Fruit fly (Drosophila melanogaster) whole organism, embryonic: Measurements from ENCODE around the gene CG6843.

Experiments used
- Asciz ChIP-seq: fragments of 200-800 bp; sonication (Bioruptor generic); optimal IDR thresholded peaks from 2 replicates; lab custom pipeline; 2017; ENCODE audit warnings: missing biosample characterization, mild to moderate bottlenecking, missing genetic modification characterization, missing genetic modification reagents
- CG10267 ChIP-seq: fragments of 200-800 bp; sonication (Bioruptor generic); optimal IDR thresholded peaks from 2 replicates; lab custom pipeline; 2018; ENCODE audit warnings: missing biosample characterization, mild to moderate bottlenecking, missing genetic modification characterization, moderate library complexity
- CG11504 ChIP-seq: fragments of 200-800 bp; sonication (Bioruptor generic); optimal IDR thresholded peaks from 3 replicates; lab custom pipeline; 2019; ENCODE audit warnings: missing biosample characterization, mild to moderate bottlenecking, missing genetic modification characterization, moderate library complexity
- CG13424 ChIP-seq: fragments of 200-800 bp; sonication (Bioruptor generic); optimal IDR thresholded peaks from 2 replicates; lab custom pipeline; 2019; ENCODE audit warnings: missing biosample characterization, mild to moderate bottlenecking, missing genetic modification characterization, moderate library complexity
- CG14710 ChIP-seq: fragments of 200-800 bp; sonication (Bioruptor generic); optimal IDR thresholded peaks from 3 replicates; lab custom pipeline; 2019; ENCODE audit warnings: missing biosample characterization, mild to moderate bottlenecking, missing genetic modification characterization, moderate library complexity
- CG16779 ChIP-seq: fragments of 200-800 bp; sonication (Bioruptor generic); IDR thresholded peaks from 2 replicates; pipeline ENCODE4 v1.3.6; 2022; ENCODE audit warnings: missing biosample characterization, missing genetic modification characterization
- CG17802 ChIP-seq: fragments of 200-800 bp; sonication (Bioruptor generic); optimal IDR thresholded peaks from 2 replicates; lab custom pipeline; 2018; ENCODE audit warnings: missing biosample characterization, mild to moderate bottlenecking, missing genetic modification characterization, moderate library complexity
- CG17912 ChIP-seq: fragments of 200-800 bp; sonication (Bioruptor generic); optimal IDR thresholded peaks from 2 replicates; lab custom pipeline; 2018; ENCODE audit warnings: missing biosample characterization, mild to moderate bottlenecking, missing genetic modification characterization
- CG1792 ChIP-seq: fragments of 200-800 bp; sonication (Bioruptor generic); optimal IDR thresholded peaks from 2 replicates; lab custom pipeline; 2016; ENCODE audit warnings: missing biosample characterization, missing genetic modification characterization
- CG30020 ChIP-seq: fragments of 200-800 bp; optimal IDR thresholded peaks from 2 replicates; lab custom pipeline; 2019; ENCODE audit warnings: missing biosample characterization, mild to moderate bottlenecking, missing genetic modification characterization, moderate library complexity
- CG32532 ChIP-seq: fragments of 200-800 bp; sonication (Bioruptor generic); IDR thresholded peaks from 2 replicates; pipeline ENCODE4 v1.3.6; 2022; ENCODE audit warnings: missing biosample characterization, missing genetic modification characterization
- CG4617 ChIP-seq: fragments of 200-800 bp; sonication (Bioruptor generic); optimal IDR thresholded peaks from 3 replicates; lab custom pipeline; 2016; ENCODE audit warnings: missing biosample characterization, missing genetic modification characterization, borderline replicate concordance
- CG7357 ChIP-seq: fragments of 200-800 bp; sonication (Bioruptor generic); IDR thresholded peaks from 3 replicates; pipeline ENCODE4 v1.3.6; 2022; ENCODE audit warnings: missing biosample characterization, missing genetic modification characterization
- CG7556 ChIP-seq: fragments of 200-800 bp; sonication (Bioruptor generic); optimal IDR thresholded peaks from 2 replicates; lab custom pipeline; 2017; ENCODE audit warnings: missing biosample characterization, mild to moderate bottlenecking, missing genetic modification characterization
- CG7745 ChIP-seq: fragments of 200-800 bp; sonication (Bioruptor generic); optimal IDR thresholded peaks from 2 replicates; lab custom pipeline; 2018; ENCODE audit warnings: missing biosample characterization, mild to moderate bottlenecking, missing genetic modification characterization, moderate library complexity
- CG9215 ChIP-seq: fragments of 200-800 bp; sonication (Bioruptor generic); IDR thresholded peaks from 2 replicates; pipeline ENCODE4 v1.3.6; 2022; ENCODE audit warnings: missing biosample characterization, missing genetic modification characterization
- CG9437 ChIP-seq: fragments of 200-800 bp; sonication (Bioruptor generic); optimal IDR thresholded peaks from 2 replicates; lab custom pipeline; 2018; ENCODE audit warnings: missing biosample characterization, mild to moderate bottlenecking, missing genetic modification characterization
- CHES-1-like ChIP-seq: fragments of 200-800 bp; sonication (Bioruptor generic); optimal IDR thresholded peaks from 2 replicates; lab custom pipeline; 2016; ENCODE audit warnings: missing biosample characterization, missing genetic modification characterization
- Deaf1 ChIP-seq: fragments of 200-800 bp; optimal IDR thresholded peaks from 3 replicates; lab custom pipeline; 2019; ENCODE audit warnings: missing biosample characterization, mild to moderate bottlenecking, missing genetic modification characterization, moderate library complexity
- Drgx ChIP-seq: fragments of 200-800 bp; sonication (Bioruptor generic); IDR thresholded peaks from 2 replicates; pipeline ENCODE4 v1.3.6; 2022; ENCODE audit warnings: missing biosample characterization, missing genetic modification characterization
- GATAe ChIP-seq: fragments of 200-800 bp; sonication (Bioruptor generic); conservative IDR thresholded peaks from 2 replicates; pipeline ENCODE4 v1.3.6; 2022; ENCODE audit warnings: missing biosample characterization, missing genetic modification characterization
- Hr51 ChIP-seq, 2 experiments: fragments of 200-800 bp; sonication (Bioruptor generic); optimal IDR thresholded peaks; 2 replicates in 1 of 2; 3 replicates in 1 of 2; lab custom pipeline; 2016 to 2018; ENCODE audit warnings: missing biosample characterization in 2 of 2, missing genetic modification characterization in 2 of 2, mild to moderate bottlenecking in 1 of 2, moderate library complexity in 1 of 2
- Hr78 ChIP-seq, 2 experiments: fragments of 200-800 bp in 1 of 2; fragments of >200 bp in 1 of 2; sonication (Bioruptor generic) in 1 of 2; optimal IDR thresholded peaks; 2 replicates each; lab custom pipeline; 2017 to 2019; ENCODE audit warnings: missing biosample characterization in 2 of 2, missing genetic modification characterization in 2 of 2, mild to moderate bottlenecking in 1 of 2, moderate library complexity in 1 of 2
- Hsf ChIP-seq: fragments of 200-800 bp; sonication (Bioruptor generic); optimal IDR thresholded peaks from 3 replicates; lab custom pipeline; 2016; ENCODE audit warnings: missing biosample characterization, missing genetic modification characterization
- NK7.1 ChIP-seq: fragments of 200-800 bp; sonication (Bioruptor generic); optimal IDR thresholded peaks from 3 replicates; lab custom pipeline; 2016; ENCODE audit warnings: missing biosample characterization, missing genetic modification characterization
- Sox100B ChIP-seq: fragments of 200-800 bp; sonication (Bioruptor generic); optimal IDR thresholded peaks from 3 replicates; lab custom pipeline; 2018; ENCODE audit warnings: missing biosample characterization, mild to moderate bottlenecking, missing genetic modification characterization
- Sry-β ChIP-seq: fragments of 200-800 bp; sonication (Bioruptor generic); optimal IDR thresholded peaks from 2 replicates; lab custom pipeline; 2018; ENCODE audit warnings: missing biosample characterization, mild to moderate bottlenecking, missing genetic modification characterization, moderate library complexity
- Usf ChIP-seq: fragments of 200-800 bp; sonication (Bioruptor generic); optimal IDR thresholded peaks from 2 replicates; lab custom pipeline; 2017; ENCODE audit warnings: missing genotype, missing biosample characterization, missing genetic modification characterization
- cad ChIP-seq: fragments of >200 bp; optimal IDR thresholded peaks from 2 replicates; lab custom pipeline; 2017; ENCODE audit warnings: missing biosample characterization, missing genetic modification characterization
- caup ChIP-seq: fragments of 200-800 bp; sonication (Bioruptor generic); optimal IDR thresholded peaks from 3 replicates; lab custom pipeline; 2017; ENCODE audit warnings: missing biosample characterization, mild to moderate bottlenecking, missing genetic modification characterization, moderate library complexity; ENCODE audit not compliant: severe bottlenecking
- chinmo ChIP-seq: fragments of 200-800 bp; sonication (Bioruptor generic); IDR thresholded peaks from 4 replicates; pipeline ENCODE4 v1.3.6; 2022; ENCODE audit warnings: missing biosample characterization, missing genetic modification characterization; ENCODE audit not compliant: partially characterized antibody
- chn ChIP-seq: fragments of 200-800 bp; sonication (Bioruptor generic); optimal IDR thresholded peaks from 2 replicates; lab custom pipeline; 2016; ENCODE audit warnings: missing biosample characterization, missing genetic modification characterization
- cwo ChIP-seq: fragments of 200-800 bp; sonication (Bioruptor generic); optimal IDR thresholded peaks from 3 replicates; lab custom pipeline; 2017; ENCODE audit warnings: missing biosample characterization, missing genetic modification characterization, mild to moderate bottlenecking, moderate library complexity, missing genetic modification reagents
- dimm ChIP-seq: fragments of 200-800 bp; sonication (Bioruptor generic); IDR thresholded peaks from 2 replicates; pipeline ENCODE4 v1.3.6; 2022; ENCODE audit warnings: missing biosample characterization, missing genetic modification characterization
- dm ChIP-seq: fragments of 200-800 bp; sonication (Bioruptor generic); optimal IDR thresholded peaks from 3 replicates; lab custom pipeline; 2016; ENCODE audit warnings: missing biosample characterization, missing genetic modification characterization
- gsb-n ChIP-seq: fragments of 200-800 bp; sonication (Bioruptor generic); optimal IDR thresholded peaks from 3 replicates; lab custom pipeline; 2018; ENCODE audit warnings: missing biosample characterization, mild to moderate bottlenecking, missing genetic modification characterization
- ham ChIP-seq: fragments of 200-800 bp; sonication (Bioruptor generic); IDR thresholded peaks from 2 replicates; pipeline ENCODE4 v1.3.6; 2022; ENCODE audit warnings: missing biosample characterization, missing genetic modification characterization
- her ChIP-seq: fragments of 200-800 bp; sonication (Bioruptor generic); optimal IDR thresholded peaks from 2 replicates; lab custom pipeline; 2016; ENCODE audit warnings: missing biosample characterization, missing genetic modification characterization
- hkb ChIP-seq, 2 experiments: fragments of 200-800 bp in 1 of 2; fragments of >200 bp in 1 of 2; sonication (Bioruptor generic) in 1 of 2; IDR thresholded peaks in 1 of 2; optimal IDR thresholded peaks in 1 of 2; 2 replicates each; pipeline versions ENCODE4 v1.3.6 to Lab custom; 2017 to 2022; ENCODE audit warnings: missing biosample characterization in 1 of 2, missing genetic modification characterization in 1 of 2
- jing ChIP-seq: fragments of 200-800 bp; sonication (Bioruptor generic); optimal IDR thresholded peaks from 2 replicates; lab custom pipeline; 2018; ENCODE audit warnings: missing biosample characterization, mild to moderate bottlenecking, missing genetic modification characterization
- kah ChIP-seq: fragments of 200-800 bp; sonication (Bioruptor generic); optimal IDR thresholded peaks from 2 replicates; lab custom pipeline; 2018; ENCODE audit warnings: missing biosample characterization, mild to moderate bottlenecking, missing genetic modification characterization
- ken ChIP-seq: fragments of 200-800 bp; sonication (Bioruptor generic); IDR thresholded peaks from 3 replicates; pipeline ENCODE4 v1.3.6; 2022; ENCODE audit warnings: missing biosample characterization, missing genetic modification characterization
- lmd ChIP-seq: fragments of 200-800 bp; sonication (Bioruptor generic); IDR thresholded peaks from 2 replicates; pipeline ENCODE4 v1.3.6; 2022; ENCODE audit warnings: missing biosample characterization, missing genetic modification characterization
- mam ChIP-seq: fragments of 200-800 bp; sonication (Bioruptor generic); optimal IDR thresholded peaks from 3 replicates; lab custom pipeline; 2016; ENCODE audit warnings: missing biosample characterization, missing genetic modification characterization
- odd ChIP-seq: fragments of 200-800 bp; sonication (Bioruptor generic); optimal IDR thresholded peaks from 2 replicates; lab custom pipeline; 2017; ENCODE audit warnings: missing biosample characterization, mild to moderate bottlenecking, missing genetic modification characterization
- ranshi ChIP-seq: fragments of 200-800 bp; sonication (Bioruptor generic); IDR thresholded peaks from 2 replicates; pipeline ENCODE4 v1.3.6; 2022; ENCODE audit warnings: missing biosample characterization, missing genetic modification characterization
- repo ChIP-seq: fragments of 200-800 bp; sonication (Bioruptor generic); optimal IDR thresholded peaks from 2 replicates; lab custom pipeline; 2016; ENCODE audit warnings: missing biosample characterization, missing genetic modification characterization
- sima ChIP-seq: fragments of 200-800 bp; sonication (Bioruptor generic); optimal IDR thresholded peaks from 2 replicates; lab custom pipeline; 2016; ENCODE audit warnings: missing biosample characterization, missing genetic modification characterization
- vnd ChIP-seq: fragments of 200-800 bp; sonication (Bioruptor generic); IDR thresholded peaks from 3 replicates; pipeline ENCODE4 v1.3.6; 2022; ENCODE audit warnings: missing biosample characterization, missing genetic modification characterization; ENCODE audit not compliant: partially characterized antibody
- zf30C ChIP-seq: fragments of 200-800 bp; sonication (Bioruptor generic); optimal IDR thresholded peaks from 3 replicates; lab custom pipeline; 2018; ENCODE audit warnings: missing biosample characterization, mild to moderate bottlenecking, missing genetic modification characterization

Gene CG6843

dm6 chr3L:18898086-18898470, 3.3 kb upstream of the CG6843 start, which contains the start of gene CG3902 (continued):
- TF ChIP-seq ham (GFP tag; lab: Robert Waterston, UW) (no peak; the same call in 1 of the 2 replicates), lmd (GFP tag; lab: Robert Waterston, UW) (no peak; the same call in 1 of the 2 replicates), hkb (optimal IDR thresholded peaks at IDR 0.05; lab: Kevin White, UChicago) (no peak), hkb (GFP tag; IDR thresholded peaks at IDR 0.05; lab: Robert Waterston, UW) (no peak), Hsf (no peak), caup (GFP tag; lab: Kevin White, UChicago) (peak; percentile 68), CG30020 (tag; lab: Kevin White, UChicago) (no peak), cad (GFP tag; lab: Kevin White, UChicago) (no peak), CG16779 (GFP tag; lab: Robert Waterston, UW) (no peak), CG7745 (tag; lab: Kevin White, UChicago) (no peak), Drgx (no peak), her (GFP tag; lab: Kevin White, UChicago) (peak; percentile 24), chinmo (GFP tag; lab: Robert Waterston, UW) (peak; percentile 89; the same call in 2 of the 4 replicates), zf30C (GFP tag; lab: Kevin White, UChicago) (no peak), jing (GFP tag; lab: Kevin White, UChicago) (no peak), vnd (no peak), Hr78 (GFP tag; optimal IDR thresholded peaks at IDR 0.05; lab: Kevin White, UChicago) (no peak), CG10267 (tag; lab: Kevin White, UChicago) (no peak), sima (GFP tag; lab: Kevin White, UChicago) (no peak), Sry-β (GFP tag; lab: Kevin White, UChicago) (no peak), CG1792 (GFP tag; lab: Kevin White, UChicago) (no peak), CG7556 (GFP tag; lab: Kevin White, UChicago) (no peak), kah (GFP tag; lab: Kevin White, UChicago) (peak; percentile 98), CG9215 (no peak), Asciz (GFP tag; lab: Kevin White, UChicago) (no peak), repo (no peak), dm (GFP tag; lab: Kevin White, UChicago) (no peak), NK7.1 (GFP tag; lab: Kevin White, UChicago) (no peak), CHES-1-like (GFP tag; lab: Kevin White, UChicago) (peak; percentile 28), chn (GFP tag; lab: Kevin White, UChicago) (no peak), GATAe (GFP tag; lab: Robert Waterston, UW) (no peak), CG7357 (GFP tag; lab: Robert Waterston, UW) (no peak), CG4617 (GFP tag; lab: Kevin White, UChicago) (no peak), CG32532 (GFP tag; lab: Robert Waterston, UW) (peak; percentile 48; the same call in 1 of the 2 replicates), mam (no peak), ranshi (no peak; the same call in 1 of the 2 replicates), Sox100B (GFP tag; lab: Kevin White, UChicago) (no peak), CG13424 (tag; lab: Kevin White, UChicago) (no peak), Deaf1 (peak; percentile 61), odd (peak; percentile 43), CG17802 (no peak), dimm (GFP tag; lab: Robert Waterston, UW) (no peak), cwo (GFP tag; lab: Kevin White, UChicago) (peak; percentile 76), CG17912 (GFP tag; lab: Kevin White, UChicago) (no peak), Usf (GFP tag; lab: Kevin White, UChicago) (no peak), CG9437 (GFP tag; lab: Kevin White, UChicago) (no peak), CG11504 (tag; lab: Kevin White, UChicago) (no peak), Hr51 (GFP tag; optimal IDR thresholded peaks at IDR 0.05; lab: Kevin White, UChicago) (peak in 1 of 2 experiments; percentile 2), gsb-n (tag; lab: Kevin White, UChicago) (no peak), ken (GFP tag; lab: Robert Waterston, UW) (no peak), CG14710 (tag; lab: Kevin White, UChicago) (no peak)
